Worm (Caenorhabditis elegans) whole organism, L4 larva: ENCODE measurements around the gene clec-161.

Source experiments
- jun-1 ChIP-seq: fragments of 150-350 bp; optimal IDR thresholded peaks from 2 replicates; lab custom pipeline; 2014; ENCODE audit warnings: missing biosample characterization, missing genetic modification reagents, missing genetic modification characterization
- lin-13 ChIP-seq: fragments of 150-350 bp; optimal IDR thresholded peaks from 2 replicates; lab custom pipeline; 2014; ENCODE audit warnings: missing biosample characterization, missing genetic modification reagents, missing genetic modification characterization
- lsy-2 ChIP-seq, 2 experiments: fragments of 150-350 bp in 1 of 2; sonication (generic microtip) in 1 of 2; optimal IDR thresholded peaks; 2 replicates each; lab custom pipeline; 2014 to 2017; ENCODE audit warnings: missing biosample characterization in 2 of 2, missing genetic modification characterization in 2 of 2
- nhr-11 ChIP-seq: fragments of 150-350 bp; optimal IDR thresholded peaks from 2 replicates; lab custom pipeline; 2014; ENCODE audit warnings: missing biosample characterization, missing genetic modification characterization

- TF ChIP-seq lsy-2 (tag; optimal IDR thresholded peaks at IDR 0.05; lab: Kevin White, UChicago) (no peak), jun-1 (tag; lab: Kevin White, UChicago) (no peak), nhr-11 (no peak), lin-13 (GFP tag; lab: Kevin White, UChicago) (no peak)
Measured at ce11 chrIII:9598168-9598567, 10.4 kb downstream of the clec-161 start, which contains the start of gene F58A4.1.
